Worm (Caenorhabditis elegans) whole organism, L1 larva: ENCODE results near the gene ZC155.2.

ENCODE experiments used
- ama-1 ChIP-seq: fragments of 150-350 bp; optimal IDR thresholded peaks from 2 replicates; lab custom pipeline; 2014
- efl-1 ChIP-seq, 4 experiments: fragments of 150-350 bp; optimal IDR thresholded peaks in 3 of 4; peaks in 1 of 4; 1 replicate in 1 of 4; 2 replicates in 3 of 4; lab custom pipeline; 2014; ENCODE audit warnings: missing biosample characterization in 2 of 4, missing genetic modification characterization in 2 of 4, missing genetic modification reagents in 2 of 4
- lin-39 ChIP-seq: fragments of 150-350 bp; optimal IDR thresholded peaks from 2 replicates; lab custom pipeline; 2014; ENCODE audit warnings: missing biosample characterization, missing genetic modification reagents, missing genetic modification characterization
- nhr-237 ChIP-seq: fragments of 150-350 bp; optimal IDR thresholded peaks from 2 replicates; lab custom pipeline; 2014; ENCODE audit warnings: missing biosample characterization, missing genetic modification characterization
- pqm-1 ChIP-seq: sonication (generic microtip); optimal IDR thresholded peaks from 3 replicates; lab custom pipeline; 2017; ENCODE audit warnings: missing biosample characterization, missing genetic modification characterization
- sox-4 ChIP-seq: sonication (generic microtip); optimal IDR thresholded peaks from 2 replicates; lab custom pipeline; 2016; ENCODE audit warnings: missing genetic modification characterization, missing compliant biosample characterization
- unc-86 ChIP-seq: sonication (generic microtip); optimal IDR thresholded peaks from 2 replicates; lab custom pipeline; 2016; ENCODE audit warnings: missing genetic modification characterization, missing compliant biosample characterization

ce11 chrIII:5244539-5244938 lies 25.8 kb downstream of the ZC155.2 start, which contains the start of gene cnd-1:
- TF ChIP-seq sox-4 (no peak), nhr-237 (tag; lab: Kevin White, UChicago) (no peak), efl-1 (optimal IDR thresholded peaks at IDR 0.05; lab: Kevin White, UChicago) (no peak), efl-1 (GFP tag; optimal IDR thresholded peaks at IDR 0.05 in 1 of 2; lab: Kevin White, UChicago) (no peak), ama-1 (no peak), unc-86 (no peak), lin-39 (tag; lab: Kevin White, UChicago) (no peak), pqm-1 (tag; lab: Kevin White, UChicago) (no peak)
